Fruit fly (Drosophila melanogaster) whole organism, embryonic: ENCODE results near the gene CG31960.
A peak's percentile ranks its signal among the peaks of the same experiment; 100 is the strongest.

Experiments
- CG13894 ChIP-seq: fragments of 200-800 bp; sonication (Bioruptor generic); optimal IDR thresholded peaks from 3 replicates; lab custom pipeline; 2018; ENCODE audit warnings: missing biosample characterization, mild to moderate bottlenecking, missing genetic modification characterization, moderate library complexity
- Mrtf ChIP-seq: fragments of 200-800 bp; sonication (Bioruptor generic); IDR thresholded peaks from 3 replicates; pipeline ENCODE4 v1.3.6; 2022; ENCODE audit warnings: missing biosample characterization, missing genetic modification characterization
- Myb ChIP-seq: fragments of 200-800 bp; sonication (Bioruptor generic); optimal IDR thresholded peaks from 2 replicates; lab custom pipeline; 2016; ENCODE audit warnings: missing biosample characterization, missing genetic modification characterization

- TF ChIP-seq Mrtf (GFP tag; lab: Robert Waterston, UW) (no peak), CG13894 (tag; lab: Kevin White, UChicago) (peak; percentile 37), Myb (no peak)
These were observed 27.9 kb upstream of the CG31960 start, which contains the start of gene CG43707 for dm6 chr2L:3756831-3757351.
